Worm (Caenorhabditis elegans) whole organism, mixed stage, embryonic: ENCODE data around the gene arf-1.

Experiments
- M03D4.4 ChIP-seq: sonication (generic microtip); optimal IDR thresholded peaks from 2 replicates; lab custom pipeline; 2017; ENCODE audit warnings: mild to moderate bottlenecking, missing genetic modification characterization, missing compliant biosample characterization
- bed-3 ChIP-seq: fragments of 200-800 bp; sonication (Bioruptor generic); optimal IDR thresholded peaks from 3 replicates; lab custom pipeline; 2018; ENCODE audit warnings: mild to moderate bottlenecking, missing genetic modification characterization, moderate library complexity, missing compliant biosample characterization
- blmp-1 ChIP-seq: fragments of 150-350 bp; optimal IDR thresholded peaks from 2 replicates; lab custom pipeline; 2014; ENCODE audit warnings: missing biosample characterization, missing genetic modification characterization
- ceh-39 ChIP-seq: fragments of 150-350 bp; optimal IDR thresholded peaks from 2 replicates; lab custom pipeline; 2014; ENCODE audit warnings: missing biosample characterization, missing genetic modification characterization
- ceh-43 ChIP-seq: fragments of 200-800 bp; sonication (Bioruptor generic); optimal IDR thresholded peaks from 2 replicates; lab custom pipeline; 2018; ENCODE audit warnings: mild to moderate bottlenecking, missing genetic modification characterization, moderate library complexity, missing compliant biosample characterization
- ceh-83 ChIP-seq: fragments of 200-800 bp; sonication (Bioruptor generic); optimal IDR thresholded peaks from 2 replicates; lab custom pipeline; 2018; ENCODE audit warnings: mild to moderate bottlenecking, missing genetic modification characterization, missing compliant biosample characterization
- ces-1 ChIP-seq: fragments of 150-350 bp; optimal IDR thresholded peaks from 2 replicates; lab custom pipeline; 2014; ENCODE audit warnings: missing biosample characterization, missing genetic modification reagents, missing genetic modification characterization
- cnd-1 ChIP-seq: fragments of 200-800 bp; sonication (Bioruptor generic); optimal IDR thresholded peaks from 2 replicates; lab custom pipeline; 2018; ENCODE audit warnings: mild to moderate bottlenecking, missing genetic modification characterization, missing compliant biosample characterization
- drap-1 ChIP-seq: fragments of 200-800 bp; sonication (Bioruptor generic); optimal IDR thresholded peaks from 3 replicates; lab custom pipeline; 2018; ENCODE audit warnings: mild to moderate bottlenecking, missing genetic modification characterization, missing compliant biosample characterization
- elt-1 ChIP-seq: sonication (generic microtip); optimal IDR thresholded peaks from 2 replicates; lab custom pipeline; 2017; ENCODE audit warnings: missing genetic modification characterization, mild to moderate bottlenecking, missing compliant biosample characterization, antibody characterized with exemption, moderate library complexity, borderline replicate concordance; ENCODE audit not compliant: insufficient read depth
- elt-3 ChIP-seq: fragments of 150-350 bp; optimal IDR thresholded peaks from 2 replicates; lab custom pipeline; 2014; ENCODE audit warnings: missing biosample characterization, missing genetic modification characterization
- flh-1 ChIP-seq: fragments of 200-800 bp; sonication (Bioruptor generic); optimal IDR thresholded peaks from 2 replicates; lab custom pipeline; 2018; ENCODE audit warnings: mild to moderate bottlenecking, missing genetic modification characterization, moderate library complexity, missing compliant biosample characterization
- ham-2 ChIP-seq: fragments of 200-800 bp; sonication (Bioruptor generic); optimal IDR thresholded peaks from 2 replicates; lab custom pipeline; 2018; ENCODE audit warnings: mild to moderate bottlenecking, missing genetic modification characterization, missing compliant biosample characterization
- hlh-1 ChIP-seq: fragments of 150-350 bp; optimal IDR thresholded peaks from 2 replicates; lab custom pipeline; 2014; ENCODE audit warnings: missing biosample characterization, missing genetic modification reagents, missing genetic modification characterization
- lin-13 ChIP-seq: fragments of 150-350 bp; optimal IDR thresholded peaks from 2 replicates; lab custom pipeline; 2014; ENCODE audit warnings: missing biosample characterization, missing genetic modification characterization
- lin-32 ChIP-seq: fragments of 200-800 bp; sonication (Bioruptor generic); optimal IDR thresholded peaks from 2 replicates; lab custom pipeline; 2018; ENCODE audit warnings: mild to moderate bottlenecking, missing genetic modification characterization, missing compliant biosample characterization
- lsy-2 ChIP-seq: fragments of 150-350 bp; optimal IDR thresholded peaks from 2 replicates; lab custom pipeline; 2014; ENCODE audit warnings: missing biosample characterization, missing genetic modification characterization
- mep-1 ChIP-seq: fragments of 150-350 bp; optimal IDR thresholded peaks from 2 replicates; lab custom pipeline; 2017; ENCODE audit warnings: missing biosample characterization, missing genetic modification reagents, missing genetic modification characterization, inconsistent platforms
- mls-2 ChIP-seq: sonication (generic microtip); optimal IDR thresholded peaks from 2 replicates; lab custom pipeline; 2016; ENCODE audit warnings: mild to moderate bottlenecking, missing genetic modification characterization, moderate library complexity, missing compliant biosample characterization
- nhr-12 ChIP-seq: fragments of 150-350 bp; optimal IDR thresholded peaks from 2 replicates; lab custom pipeline; 2014; ENCODE audit warnings: missing biosample characterization, missing genetic modification characterization
- nhr-2 ChIP-seq: fragments of 150-350 bp; optimal IDR thresholded peaks from 2 replicates; lab custom pipeline; 2014; ENCODE audit warnings: missing biosample characterization, missing genetic modification characterization
- nhr-28 ChIP-seq: fragments of 150-350 bp; optimal IDR thresholded peaks from 2 replicates; lab custom pipeline; 2014; ENCODE audit warnings: missing biosample characterization, missing genetic modification characterization
- pha-4 ChIP-seq: fragments of 150-350 bp; optimal IDR thresholded peaks from 2 replicates; lab custom pipeline; 2018; ENCODE audit warnings: missing biosample characterization, missing genetic modification reagents, missing genetic modification characterization
- sem-2 ChIP-seq: fragments of 200-800 bp; sonication (Bioruptor generic); optimal IDR thresholded peaks from 2 replicates; lab custom pipeline; 2018; ENCODE audit warnings: mild to moderate bottlenecking, missing genetic modification characterization, missing compliant biosample characterization
- snpc-4 ChIP-seq: fragments of 150-350 bp; optimal IDR thresholded peaks from 2 replicates; lab custom pipeline; 2014; ENCODE audit warnings: missing biosample characterization, missing genetic modification characterization
- sptf-1 ChIP-seq: sonication (generic microtip); optimal IDR thresholded peaks from 2 replicates; lab custom pipeline; 2017; ENCODE audit warnings: mild to moderate bottlenecking, missing genetic modification characterization, moderate library complexity, missing compliant biosample characterization
- tbx-8 ChIP-seq: fragments of 200-800 bp; sonication (Bioruptor generic); optimal IDR thresholded peaks from 2 replicates; lab custom pipeline; 2018; ENCODE audit warnings: mild to moderate bottlenecking, missing genetic modification characterization, moderate library complexity, missing compliant biosample characterization
- unc-120 ChIP-seq: sonication (generic microtip); optimal IDR thresholded peaks from 2 replicates; lab custom pipeline; 2017; ENCODE audit warnings: missing genetic modification characterization, missing compliant biosample characterization; ENCODE audit not compliant: poor library complexity, severe bottlenecking
- unc-39 ChIP-seq: fragments of 150-350 bp; optimal IDR thresholded peaks from 2 replicates; lab custom pipeline; 2014; ENCODE audit warnings: missing biosample characterization, missing genetic modification characterization
- zip-8 ChIP-seq: fragments of 150-350 bp; optimal IDR thresholded peaks from 2 replicates; lab custom pipeline; 2014; ENCODE audit warnings: missing biosample characterization, missing genetic modification characterization
- ztf-11 ChIP-seq: fragments of 150-350 bp; optimal IDR thresholded peaks from 2 replicates; lab custom pipeline; 2014; ENCODE audit warnings: missing biosample characterization, missing genetic modification characterization

arf-1 gene

DNA sequence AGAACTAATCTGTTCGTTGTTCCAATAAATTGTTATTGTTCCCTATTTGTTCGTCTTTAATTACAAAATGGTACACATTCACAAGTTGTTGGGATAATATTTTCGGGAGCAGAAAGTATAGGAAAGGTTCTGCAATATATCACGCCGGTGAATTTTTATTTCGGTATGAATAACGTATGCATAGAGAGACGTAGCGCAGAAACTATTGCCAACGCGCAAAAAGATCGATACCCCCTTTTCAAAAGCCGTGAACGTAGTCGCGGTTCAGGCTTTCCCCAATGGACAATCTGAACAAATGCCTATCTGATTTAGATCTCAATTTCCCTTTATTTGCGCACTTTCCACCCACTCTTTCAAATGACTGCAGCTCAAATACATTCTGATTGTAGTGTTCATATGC lies 34.5 kb upstream of the arf-1 start, which contains the start of gene pst-2:
pst-2 (plus strand) TSS at position 293 of the 400 bp plus-strand sequence.
- TF ChIP-seq M03D4.4 (no peak), mls-2 (tag; lab: Kevin White, UChicago) (no peak), ceh-43 (GFP tag; lab: Kevin White, UChicago) (no peak), unc-120 (no peak), pha-4 (tag; lab: Kevin White, UChicago) (no peak), tbx-8 (GFP tag; lab: Kevin White, UChicago) (no peak), drap-1 (GFP tag; lab: Kevin White, UChicago) (no peak), blmp-1 (no peak), hlh-1 (tag; lab: Kevin White, UChicago) (no peak), flh-1 (GFP tag; lab: Kevin White, UChicago) (no peak), lsy-2 (no peak), ham-2 (no peak)
- TF ChIP-seq, all 35 proteins: peak for 0

DNA sequence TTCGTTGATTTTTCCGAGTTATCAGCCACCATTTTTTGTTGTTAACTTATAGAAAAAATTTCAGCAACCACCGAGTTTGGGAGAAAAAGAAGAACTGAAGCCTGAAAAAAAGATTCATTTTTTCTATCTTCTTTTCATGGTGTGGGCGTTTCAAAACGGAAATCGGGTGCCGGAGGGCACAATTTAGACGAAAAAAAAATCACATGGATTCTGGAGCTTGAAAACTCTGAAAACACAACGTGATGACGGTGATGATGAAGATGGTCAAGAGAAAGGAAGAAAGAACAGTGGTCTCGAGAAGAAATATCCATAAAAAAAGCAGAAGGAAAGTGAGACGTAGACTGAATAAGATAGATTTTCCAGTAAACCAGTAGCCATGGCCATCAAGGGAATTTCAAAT lies 30.7 kb upstream of the arf-1 start, which contains the start of gene rcan-1:
rcan-1 (minus strand) TSS at position 101 of the 400 bp plus-strand sequence.
- TF ChIP-seq snpc-4 (tag; lab: Kevin White, UChicago) (no peak), nhr-28 (tag; lab: Kevin White, UChicago) (no peak), cnd-1 (no peak), elt-3 (tag; lab: Kevin White, UChicago) (no peak), lin-32 (no peak), mep-1 (tag; lab: Kevin White, UChicago) (no peak), elt-1 (tag; lab: Kevin White, UChicago) (no peak), nhr-12 (no peak), bed-3 (GFP tag; lab: Kevin White, UChicago) (no peak), lin-13 (tag; lab: Kevin White, UChicago) (no peak), drap-1 (GFP tag; lab: Kevin White, UChicago) (no peak)

DNA sequence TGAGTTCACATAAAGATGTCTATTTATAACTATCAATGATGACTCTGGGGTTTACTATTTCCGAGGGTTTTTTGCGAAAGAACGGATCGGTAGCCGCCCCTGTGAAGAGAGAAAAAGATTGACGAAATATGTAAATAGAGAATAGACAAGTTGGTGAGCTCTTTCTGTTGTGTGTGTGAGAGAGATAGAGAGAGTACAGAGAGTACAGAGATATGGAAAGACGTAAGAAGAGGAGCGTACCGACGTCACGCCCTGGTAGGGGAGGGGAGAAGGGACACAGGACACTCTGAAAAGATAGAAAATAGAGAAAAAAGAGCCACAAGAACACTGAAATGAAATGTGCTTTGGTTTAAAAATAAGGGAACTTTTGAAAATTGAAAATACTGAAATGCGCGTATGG lies 26.4 kb upstream of the arf-1 start:
- TF ChIP-seq tbx-8 (GFP tag; lab: Kevin White, UChicago) (no peak), ces-1 (GFP tag; lab: Kevin White, UChicago) (peak; percentile 27), mep-1 (tag; lab: Kevin White, UChicago) (no peak), pha-4 (tag; lab: Kevin White, UChicago) (peak; percentile 75), lsy-2 (peak; percentile 33)

DNA sequence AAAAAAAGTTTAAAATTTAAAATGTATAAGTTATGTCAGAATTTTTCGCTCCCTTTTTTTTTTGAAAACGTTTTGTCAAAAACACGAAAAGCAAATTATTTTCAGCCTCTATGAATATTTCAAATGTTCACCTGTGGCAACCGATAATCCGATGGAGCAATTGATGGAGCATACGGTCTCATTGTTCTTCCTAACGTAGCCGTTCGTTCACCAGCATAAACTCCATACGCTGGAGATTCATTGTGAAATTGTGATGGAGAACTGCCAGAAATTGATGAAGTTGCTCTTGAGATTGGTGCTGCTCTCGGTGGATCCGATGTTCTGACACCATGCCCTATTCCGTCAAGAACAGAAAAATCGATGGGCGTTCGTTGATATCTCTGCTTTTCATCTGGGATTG lies 22.9 kb upstream of the arf-1 start:
- TF ChIP-seq zip-8 (tag; lab: Kevin White, UChicago) = no peak
- TF ChIP-seq nhr-28 (tag; lab: Kevin White, UChicago) = no peak
- no peak for TF ChIP-seq ceh-43 (GFP tag; lab: Kevin White, UChicago)
- TF ChIP-seq elt-3 (tag; lab: Kevin White, UChicago) = no peak
- TF ChIP-seq ztf-11 (tag; lab: Kevin White, UChicago) = no peak
- TF ChIP-seq ceh-83 (GFP tag; lab: Kevin White, UChicago) = no peak
- TF ChIP-seq ham-2 = no peak
- no peak for TF ChIP-seq ceh-39 (tag; lab: Kevin White, UChicago)
- TF ChIP-seq sem-2 (GFP tag; lab: Kevin White, UChicago) = no peak
- no peak for TF ChIP-seq lin-13 (tag; lab: Kevin White, UChicago)
- TF ChIP-seq unc-120 = no peak
- no peak for TF ChIP-seq sptf-1 (tag; lab: Kevin White, UChicago)
- TF ChIP-seq M03D4.4 = no peak

DNA sequence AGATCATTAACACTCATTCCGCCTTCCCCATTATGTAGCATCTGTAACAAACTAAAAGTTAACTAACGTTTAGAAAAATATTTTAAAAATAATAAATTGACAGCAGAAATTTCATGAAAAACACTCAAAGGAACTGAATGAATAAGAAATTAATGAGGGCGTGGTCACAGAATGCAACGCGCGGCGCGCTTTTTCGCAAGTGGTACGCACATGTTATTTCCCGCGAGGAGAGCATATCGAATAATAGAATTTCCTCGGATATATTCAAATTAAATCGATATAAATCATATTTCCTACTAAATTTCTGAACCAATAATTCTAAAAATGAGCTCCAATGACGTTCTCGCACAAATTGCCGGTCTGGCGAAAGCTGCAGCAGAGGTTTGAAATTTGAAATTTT lies 22.0 kb upstream of the arf-1 start, which contains the start of the genes abi-1 and arle-14:
abi-1 (minus strand) TSS at position 51 of the 400 bp plus-strand sequence.
arle-14 (plus strand) TSS at position 217 of the 400 bp plus-strand sequence.
- peak; percentile 31 for TF ChIP-seq mep-1 (tag; lab: Kevin White, UChicago)
- no peak for TF ChIP-seq drap-1 (GFP tag; lab: Kevin White, UChicago)
- TF ChIP-seq nhr-28 (tag; lab: Kevin White, UChicago) = no peak
- TF ChIP-seq flh-1 (GFP tag; lab: Kevin White, UChicago) = no peak
- no peak for TF ChIP-seq lin-32
- TF ChIP-seq ces-1 (GFP tag; lab: Kevin White, UChicago) = peak; percentile 76
- peak; percentile 10 for TF ChIP-seq lsy-2
- TF ChIP-seq sptf-1 (tag; lab: Kevin White, UChicago) = peak; percentile 19
- TF ChIP-seq unc-39 = no peak
- no peak for TF ChIP-seq nhr-2 (tag; lab: Kevin White, UChicago)
- TF ChIP-seq snpc-4 (tag; lab: Kevin White, UChicago) = no peak
- TF ChIP-seq elt-1 (tag; lab: Kevin White, UChicago) = no peak
